Fruit fly (Drosophila melanogaster): ENCODE results near the gene eya.
A peak's percentile ranks its signal among the peaks of the same experiment; 100 is the strongest.

- TF ChIP-seq ovo (GFP tag; optimal IDR thresholded peaks at IDR 0.05) (peak; percentile 91), CG12768 (GFP tag; optimal IDR thresholded peaks at IDR 0.05) (peak; percentile 94), CG1620 (GFP tag; optimal IDR thresholded peaks at IDR 0.05) (peak; percentile 80), CG11617 (GFP tag; optimal IDR thresholded peaks at IDR 0.05) (peak; percentile 92), CG5204 (GFP tag; optimal IDR thresholded peaks at IDR 0.05) (peak; percentile 91), bab1 (GFP tag; optimal IDR thresholded peaks at IDR 0.05) (peak; percentile 84)
Observed at dm6 chr2L:6561463-6562357, 14.9 kb upstream of the eya start, which contains the start of the genes Trmt6 and Ent2.
